Worm (Caenorhabditis elegans): Measurements from ENCODE around the gene ZK757.10.

ce11 chrIII:9908769-9909168, 31.7 kb downstream of the ZK757.10 start:
- TF ChIP-seq T22C8.4 (GFP tag; IDR thresholded peaks at IDR 0.05): no peak
- no peak for TF ChIP-seq ztf-23 (GFP tag; IDR thresholded peaks at IDR 0.05)
- no peak for TF ChIP-seq flt-1 (GFP tag; IDR thresholded peaks at IDR 0.05)
- TF ChIP-seq med-1 (GFP tag; optimal IDR thresholded peaks at IDR 0.05; ENCODE audit: insufficient read depth): no peak
- TF ChIP-seq tab-1 (GFP tag; IDR thresholded peaks at IDR 0.05): no peak
- TF ChIP-seq ref-1 (GFP tag; conservative IDR thresholded peaks at IDR 0.05): no peak
